Worm (Caenorhabditis elegans): ENCODE results near the gene klp-17.

DNA sequence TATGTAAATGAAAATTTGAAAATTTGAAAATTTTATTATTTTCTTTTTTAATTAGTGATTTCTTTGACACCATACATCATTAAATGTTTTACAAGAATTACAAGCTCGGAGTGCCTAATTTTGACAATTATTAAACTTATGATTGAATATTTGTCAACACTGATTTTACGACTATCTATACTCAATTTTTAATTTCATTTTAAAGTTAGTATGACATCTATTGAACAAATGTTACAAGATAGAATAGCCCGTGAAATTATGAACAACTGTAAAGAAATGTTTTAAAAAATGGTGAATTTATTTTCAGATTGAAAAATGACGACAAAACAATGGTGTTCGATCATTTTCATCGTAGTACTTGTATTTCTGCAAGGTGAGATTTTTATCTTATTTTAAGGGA, 49.4 kb downstream of the klp-17 start, which contains the start of gene C05D12.2:
- TF ChIP-seq ahr-1 (tag; optimal IDR thresholded peaks at IDR 0.05) = no peak
- TF ChIP-seq nfya-1 (tag; optimal IDR thresholded peaks at IDR 0.05) = no peak
- no peak for TF ChIP-seq madf-2 (tag; optimal IDR thresholded peaks at IDR 0.05)
- TF ChIP-seq tbx-7 (tag; optimal IDR thresholded peaks at IDR 0.05) = no peak
- TF ChIP-seq rnt-1 (tag; optimal IDR thresholded peaks at IDR 0.05) = no peak
- no peak for TF ChIP-seq hlh-6 (tag; optimal IDR thresholded peaks at IDR 0.05)
- no peak for TF ChIP-seq pag-3 (tag; optimal IDR thresholded peaks at IDR 0.05; ENCODE audit: borderline replicate concordance)
- no peak for TF ChIP-seq fkh-6 (tag; optimal IDR thresholded peaks at IDR 0.05)

Measured in whole organism, late embryonic.